Fruit fly (Drosophila melanogaster) whole organism, embryonic: ENCODE results near the gene CG43347.

Experiments
- Adf1 ChIP-seq: fragments of 200-800 bp; sonication (Bioruptor generic); IDR thresholded peaks from 2 replicates; pipeline ENCODE4 v1.3.6; 2022; ENCODE audit warnings: missing biosample characterization, missing genetic modification characterization
- Aef1 ChIP-seq: fragments of 200-800 bp; sonication (Bioruptor generic); IDR thresholded peaks from 3 replicates; pipeline ENCODE4 v1.3.6; 2022; ENCODE audit warnings: missing biosample characterization, missing genetic modification characterization
- CG11247 ChIP-seq: fragments of 200-800 bp; sonication (Bioruptor generic); IDR thresholded peaks from 2 replicates; pipeline ENCODE4 v1.3.6; 2022; ENCODE audit warnings: missing biosample characterization, missing genetic modification characterization
- CG11504 ChIP-seq: fragments of 200-800 bp; sonication (Bioruptor generic); optimal IDR thresholded peaks from 3 replicates; lab custom pipeline; 2019; ENCODE audit warnings: missing biosample characterization, mild to moderate bottlenecking, missing genetic modification characterization, moderate library complexity
- CG12236 ChIP-seq: fragments of 200-800 bp; sonication (Bioruptor generic); optimal IDR thresholded peaks from 2 replicates; lab custom pipeline; 2016; ENCODE audit warnings: missing biosample characterization, missing genetic modification characterization
- CG1529 ChIP-seq: fragments of 200-800 bp; sonication (Bioruptor generic); optimal IDR thresholded peaks from 3 replicates; lab custom pipeline; 2018; ENCODE audit warnings: missing biosample characterization, missing genetic modification characterization
- CG16779 ChIP-seq: fragments of 200-800 bp; sonication (Bioruptor generic); IDR thresholded peaks from 2 replicates; pipeline ENCODE4 v1.3.6; 2022; ENCODE audit warnings: missing biosample characterization, missing genetic modification characterization
- CG16863 ChIP-seq: fragments of 200-800 bp; sonication (Bioruptor generic); optimal IDR thresholded peaks from 3 replicates; lab custom pipeline; 2016; ENCODE audit warnings: missing biosample characterization, missing genetic modification characterization
- CG17568 ChIP-seq: fragments of 200-800 bp; sonication (Bioruptor generic); optimal IDR thresholded peaks from 2 replicates; lab custom pipeline; 2018; ENCODE audit warnings: missing biosample characterization, mild to moderate bottlenecking, missing genetic modification characterization, moderate library complexity
- CG18476 ChIP-seq: fragments of 200-800 bp; sonication (Bioruptor generic); optimal IDR thresholded peaks from 2 replicates; lab custom pipeline; 2016; ENCODE audit warnings: missing biosample characterization, mild to moderate bottlenecking, missing genetic modification characterization
- CG30431 ChIP-seq: fragments of 200-800 bp; sonication (Bioruptor generic); optimal IDR thresholded peaks from 2 replicates; lab custom pipeline; 2017; ENCODE audit warnings: missing biosample characterization, missing genetic modification characterization
- CG3838 ChIP-seq: fragments of 200-800 bp; sonication (Bioruptor generic); optimal IDR thresholded peaks from 3 replicates; lab custom pipeline; 2016; ENCODE audit warnings: missing biosample characterization, missing genetic modification characterization
- CG42726 ChIP-seq: fragments of 200-800 bp; sonication (Bioruptor generic); IDR thresholded peaks from 2 replicates; pipeline ENCODE4 v1.3.6; 2022; ENCODE audit warnings: missing biosample characterization, missing genetic modification characterization; ENCODE audit not compliant: partially characterized antibody
- CG4424 ChIP-seq: fragments of 200-800 bp; sonication (Bioruptor generic); optimal IDR thresholded peaks from 3 replicates; lab custom pipeline; 2016; ENCODE audit warnings: missing biosample characterization, missing genetic modification characterization
- CG4820 ChIP-seq: fragments of 200-800 bp; sonication (Bioruptor generic); optimal IDR thresholded peaks from 3 replicates; lab custom pipeline; 2016; ENCODE audit warnings: missing biosample characterization, missing genetic modification characterization
- CG4854 ChIP-seq: fragments of 200-800 bp; sonication (Bioruptor generic); optimal IDR thresholded peaks from 2 replicates; lab custom pipeline; 2016; ENCODE audit warnings: missing biosample characterization, missing genetic modification characterization, inconsistent platforms
- CG5953 ChIP-seq: fragments of 200-800 bp; sonication (Bioruptor generic); IDR thresholded peaks from 2 replicates; pipeline ENCODE4 v1.3.6; 2022; ENCODE audit warnings: missing biosample characterization, missing genetic modification characterization
- CG6765 ChIP-seq: fragments of 200-800 bp; sonication (Bioruptor generic); optimal IDR thresholded peaks from 3 replicates; lab custom pipeline; 2017; ENCODE audit warnings: missing biosample characterization, mild to moderate bottlenecking, missing genetic modification characterization
- CG9727 ChIP-seq: fragments of 200-800 bp; sonication (Bioruptor generic); optimal IDR thresholded peaks from 3 replicates; lab custom pipeline; 2017; ENCODE audit warnings: missing biosample characterization, mild to moderate bottlenecking, missing genetic modification characterization
- Dll ChIP-seq: fragments of 200-800 bp; sonication (Bioruptor generic); IDR thresholded peaks from 4 replicates; pipeline ENCODE4 v1.3.6; 2022; ENCODE audit warnings: missing biosample characterization, missing genetic modification characterization; ENCODE audit not compliant: partially characterized antibody
- Hsf ChIP-seq: fragments of 200-800 bp; sonication (Bioruptor generic); optimal IDR thresholded peaks from 3 replicates; lab custom pipeline; 2016; ENCODE audit warnings: missing biosample characterization, missing genetic modification characterization
- Jarid2 ChIP-seq: fragments of 200-800 bp; sonication (Bioruptor generic); optimal IDR thresholded peaks from 3 replicates; lab custom pipeline; 2017; ENCODE audit warnings: mild to moderate bottlenecking, missing biosample characterization, missing genetic modification reagents, missing genetic modification characterization
- Lhr ChIP-seq: fragments of 200-800 bp; sonication (Bioruptor generic); optimal IDR thresholded peaks from 3 replicates; lab custom pipeline; 2017; ENCODE audit warnings: mild to moderate bottlenecking, missing biosample characterization, missing genetic modification reagents, missing genetic modification characterization
- MESR4 ChIP-seq: fragments of 200-800 bp; sonication (Bioruptor generic); optimal IDR thresholded peaks from 2 replicates; lab custom pipeline; 2018; ENCODE audit warnings: missing biosample characterization, mild to moderate bottlenecking, missing genetic modification characterization, moderate library complexity
- Mes4 ChIP-seq: fragments of 200-800 bp; sonication (Bioruptor generic); optimal IDR thresholded peaks from 2 replicates; lab custom pipeline; 2016; ENCODE audit warnings: missing biosample characterization, missing genetic modification characterization
- Nf-YB ChIP-seq: fragments of 200-800 bp; sonication (Bioruptor generic); optimal IDR thresholded peaks from 3 replicates; lab custom pipeline; 2019; ENCODE audit warnings: missing biosample characterization, mild to moderate bottlenecking, missing genetic modification characterization, moderate library complexity
- Nf-YC ChIP-seq: fragments of 200-800 bp; optimal IDR thresholded peaks from 3 replicates; lab custom pipeline; 2019; ENCODE audit warnings: missing biosample characterization, mild to moderate bottlenecking, missing genetic modification characterization, moderate library complexity
- TFAM ChIP-seq: fragments of 200-800 bp; sonication (Bioruptor generic); optimal IDR thresholded peaks from 2 replicates; lab custom pipeline; 2017; ENCODE audit warnings: missing biosample characterization, missing genetic modification characterization, inconsistent platforms
- abd-A ChIP-seq: fragments of 200-800 bp; sonication (Bioruptor generic); optimal IDR thresholded peaks from 3 replicates; lab custom pipeline; 2019; ENCODE audit warnings: missing biosample characterization, mild to moderate bottlenecking, missing genetic modification characterization, moderate library complexity
- ase ChIP-seq: fragments of 200-800 bp; sonication (Bioruptor generic); IDR thresholded peaks from 3 replicates; pipeline ENCODE4 v1.3.6; 2022; ENCODE audit warnings: missing biosample characterization, missing genetic modification characterization
- bsh ChIP-seq, 2 experiments: fragments of 200-800 bp; sonication (Bioruptor generic); optimal IDR thresholded peaks; 2 replicates each; lab custom pipeline; 2017 to 2018; ENCODE audit warnings: mild to moderate bottlenecking in 2 of 2, missing biosample characterization in 2 of 2, missing genetic modification characterization in 2 of 2, moderate library complexity in 1 of 2
- chm ChIP-seq: fragments of 200-800 bp; sonication (Bioruptor generic); IDR thresholded peaks from 2 replicates; pipeline ENCODE4 v1.3.6; 2022; ENCODE audit warnings: missing biosample characterization, missing genetic modification characterization
- crp ChIP-seq, 2 experiments: fragments of 200-800 bp; sonication (Bioruptor generic); optimal IDR thresholded peaks; 2 replicates in 1 of 2; 3 replicates in 1 of 2; lab custom pipeline; 2017; ENCODE audit warnings: missing biosample characterization in 2 of 2, missing genetic modification characterization in 2 of 2, mild to moderate bottlenecking in 1 of 2, moderate library complexity in 1 of 2
- dpn ChIP-seq, 2 experiments: fragments of 200-800 bp; sonication (Bioruptor generic); optimal IDR thresholded peaks; 3 replicates each; lab custom pipeline; 2016; ENCODE audit warnings: missing biosample characterization in 2 of 2, missing genetic modification characterization in 2 of 2
- grau ChIP-seq: fragments of 200-800 bp; optimal IDR thresholded peaks from 3 replicates; lab custom pipeline; 2019; ENCODE audit warnings: missing biosample characterization, mild to moderate bottlenecking, missing genetic modification characterization, moderate library complexity
- kah ChIP-seq: fragments of 200-800 bp; sonication (Bioruptor generic); optimal IDR thresholded peaks from 2 replicates; lab custom pipeline; 2018; ENCODE audit warnings: missing biosample characterization, mild to moderate bottlenecking, missing genetic modification characterization
- kni ChIP-seq: fragments of 200-800 bp; sonication (Bioruptor generic); optimal IDR thresholded peaks from 3 replicates; lab custom pipeline; 2017; ENCODE audit warnings: mild to moderate bottlenecking, missing biosample characterization, missing genetic modification reagents, missing genetic modification characterization
- peb ChIP-seq: fragments of 200-800 bp; sonication (Bioruptor generic); IDR thresholded peaks from 2 replicates; pipeline ENCODE4 v1.3.6; 2022; ENCODE audit warnings: missing biosample characterization, missing genetic modification characterization
- pfk ChIP-seq: fragments of 200-800 bp; sonication (Bioruptor generic); optimal IDR thresholded peaks from 2 replicates; lab custom pipeline; 2018; ENCODE audit warnings: missing biosample characterization, mild to moderate bottlenecking, missing genetic modification characterization, moderate library complexity
- prd ChIP-seq, 3 experiments: fragments of >200 bp in 2 of 3; fragments of 200-800 bp in 1 of 3; sonication (Bioruptor generic) in 1 of 3; optimal IDR thresholded peaks in 2 of 3; IDR thresholded peaks in 1 of 3; 2 replicates in 2 of 3; 3 replicates in 1 of 3; pipeline versions ENCODE4 v1.3.6 to Lab custom; 2017 to 2022; ENCODE audit warnings: missing biosample characterization in 1 of 3, missing genetic modification characterization in 1 of 3
- rib ChIP-seq: fragments of 200-800 bp; sonication (Bioruptor generic); IDR thresholded peaks from 2 replicates; pipeline ENCODE4 v1.3.6; 2022; ENCODE audit warnings: missing biosample characterization, missing genetic modification characterization
- ro ChIP-seq: fragments of 200-800 bp; sonication (Bioruptor generic); IDR thresholded peaks from 2 replicates; pipeline ENCODE4 v1.3.6; 2022; ENCODE audit warnings: missing biosample characterization, missing genetic modification characterization
- row ChIP-seq: fragments of 200-800 bp; sonication (Bioruptor generic); IDR thresholded peaks from 3 replicates; pipeline ENCODE4 v1.3.6; 2022; ENCODE audit warnings: missing biosample characterization, missing genetic modification characterization
- salm ChIP-seq: fragments of 200-800 bp; sonication (Bioruptor generic); optimal IDR thresholded peaks from 2 replicates; lab custom pipeline; 2018; ENCODE audit warnings: missing biosample characterization, mild to moderate bottlenecking, missing genetic modification characterization
- slbo ChIP-seq: fragments of 200-800 bp; sonication (Bioruptor generic); IDR thresholded peaks from 2 replicates; pipeline ENCODE4 v1.3.6; 2022; ENCODE audit warnings: missing biosample characterization, missing genetic modification characterization
- sob ChIP-seq: fragments of 200-800 bp; sonication (Bioruptor generic); IDR thresholded peaks from 2 replicates; pipeline ENCODE4 v1.3.6; 2022; ENCODE audit warnings: missing biosample characterization, missing genetic modification characterization
- sqz ChIP-seq: fragments of 200-800 bp; sonication (Bioruptor generic); optimal IDR thresholded peaks from 3 replicates; lab custom pipeline; 2018; ENCODE audit warnings: missing biosample characterization, mild to moderate bottlenecking, missing genetic modification characterization
- tna ChIP-seq: fragments of 200-800 bp; sonication (Bioruptor generic); IDR thresholded peaks from 2 replicates; pipeline ENCODE4 v1.3.6; 2022; ENCODE audit warnings: missing biosample characterization, missing genetic modification characterization; ENCODE audit not compliant: partially characterized antibody
- vfl ChIP-seq: fragments of 200-800 bp; sonication (Bioruptor generic); optimal IDR thresholded peaks from 2 replicates; lab custom pipeline; 2016; ENCODE audit warnings: missing biosample characterization, missing genetic modification characterization
- zf30C ChIP-seq: fragments of 200-800 bp; sonication (Bioruptor generic); optimal IDR thresholded peaks from 3 replicates; lab custom pipeline; 2018; ENCODE audit warnings: missing biosample characterization, mild to moderate bottlenecking, missing genetic modification characterization

The CG43347 gene

DNA sequence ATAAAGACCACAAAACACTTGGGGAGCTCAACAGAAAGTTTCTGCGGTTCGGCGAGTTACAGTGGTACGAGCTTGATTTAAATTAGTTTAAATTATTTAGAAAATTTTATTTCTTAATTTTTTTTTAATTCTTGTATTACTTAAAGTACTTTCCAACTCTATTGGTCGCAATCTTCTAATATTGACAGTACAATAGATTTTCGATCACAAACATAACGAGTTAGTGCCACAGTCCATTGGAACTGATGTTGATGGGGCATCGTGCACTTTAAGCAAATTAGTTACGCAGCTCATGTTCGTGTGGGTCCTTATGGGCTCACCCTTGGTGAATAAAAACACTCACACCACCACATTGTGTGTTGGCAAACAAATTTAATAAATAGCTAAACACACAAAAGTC, 46.4 kb downstream of the CG43347 start (continued):
- TF ChIP-seq CG11504 (tag; lab: Kevin White, UChicago) = peak; percentile 73
- no peak for TF ChIP-seq CG3838 (GFP tag; lab: Kevin White, UChicago)
- no peak for TF ChIP-seq ro (GFP tag; lab: Robert Waterston, UW)
- TF ChIP-seq salm (tag; lab: Kevin White, UChicago) = peak; percentile 9
- TF ChIP-seq bsh (GFP tag; optimal IDR thresholded peaks at IDR 0.05; lab: Kevin White, UChicago) = peak in 1 of 2 experiments; percentile 66
- TF ChIP-seq slbo (GFP tag; lab: Robert Waterston, UW) = peak; percentile 65
- TF ChIP-seq tna = no peak
- peak; percentile 48 for TF ChIP-seq CG11247 (GFP tag; lab: Robert Waterston, UW)
- TF ChIP-seq CG17568 (GFP tag; lab: Kevin White, UChicago) = no peak
- TF ChIP-seq CG4820 (GFP tag; lab: Kevin White, UChicago) = peak; percentile 10
- TF ChIP-seq rib = no peak
- no peak for TF ChIP-seq CG12236
- no peak for TF ChIP-seq CG6765 (GFP tag; lab: Kevin White, UChicago)
- no peak for TF ChIP-seq Nf-YB
- peak; percentile 36; the same call in 1 of the 3 replicates for TF ChIP-seq Aef1
- TF ChIP-seq kni (GFP tag; lab: Kevin White, UChicago) = no peak
- no peak for TF ChIP-seq Jarid2
- TF ChIP-seq Dll (GFP tag; lab: Robert Waterston, UW) = no peak
- peak; percentile 70; the same call in 2 of the 3 replicates for TF ChIP-seq ase (GFP tag; lab: Robert Waterston, UW)
- TF ChIP-seq CG9727 (GFP tag; lab: Kevin White, UChicago) = peak; percentile 28
- TF ChIP-seq abd-A (tag; lab: Kevin White, UChicago) = peak; percentile 39
- no peak for TF ChIP-seq TFAM (GFP tag; lab: Kevin White, UChicago)
- TF ChIP-seq CG30431 (GFP tag; lab: Kevin White, UChicago) = no peak
- TF ChIP-seq Nf-YC (tag; lab: Kevin White, UChicago) = no peak
- no peak for TF ChIP-seq Mes4 (GFP tag; lab: Kevin White, UChicago)
- TF ChIP-seq sob (GFP tag; lab: Robert Waterston, UW) = peak; percentile 42; the same call in 1 of the 2 replicates
- no peak for TF ChIP-seq prd (optimal IDR thresholded peaks at IDR 0.05; lab: Kevin White, UChicago)
- TF ChIP-seq prd (GFP tag; IDR thresholded peaks at IDR 0.05; lab: Robert Waterston, UW) = peak; percentile 54; the same call in 2 of the 3 replicates
- TF ChIP-seq dpn (GFP tag; optimal IDR thresholded peaks at IDR 0.05; lab: Kevin White, UChicago) = peak in 1 of 2 experiments; percentile 32
- TF ChIP-seq CG5953 (GFP tag; lab: Robert Waterston, UW) = 0 out of 2 replicates have a peak, but pooled peaks have one; percentile 28
- TF ChIP-seq CG16779 (GFP tag; lab: Robert Waterston, UW) = no peak
- TF ChIP-seq CG1529 (GFP tag; lab: Kevin White, UChicago) = peak; percentile 26
- no peak for TF ChIP-seq CG4424 (GFP tag; lab: Kevin White, UChicago)
- no peak for TF ChIP-seq kah
- no peak for TF ChIP-seq CG16863 (GFP tag; lab: Kevin White, UChicago)
- no peak for TF ChIP-seq sqz (GFP tag; lab: Kevin White, UChicago)
- TF ChIP-seq CG42726 (GFP tag; lab: Robert Waterston, UW) = no peak
- TF ChIP-seq Lhr = no peak
- TF ChIP-seq crp (GFP tag; optimal IDR thresholded peaks at IDR 0.05; lab: Kevin White, UChicago) = no peak
- no peak for TF ChIP-seq CG18476
- peak; percentile 64 for TF ChIP-seq grau (tag; lab: Kevin White, UChicago)
- TF ChIP-seq row (GFP tag; lab: Robert Waterston, UW) = peak; percentile 79
- TF ChIP-seq peb (GFP tag; lab: Robert Waterston, UW) = no peak
- no peak for TF ChIP-seq pfk (GFP tag; lab: Kevin White, UChicago)
- TF ChIP-seq Adf1 (GFP tag; lab: Robert Waterston, UW) = no peak; the same call in 1 of the 2 replicates
- TF ChIP-seq zf30C (GFP tag; lab: Kevin White, UChicago) = no peak
- TF ChIP-seq Hsf (GFP tag; lab: Kevin White, UChicago) = no peak
- TF ChIP-seq chm (GFP tag; lab: Robert Waterston, UW) = no peak; the same call in 1 of the 2 replicates
- TF ChIP-seq CG4854 (GFP tag; lab: Kevin White, UChicago) = no peak
- no peak for TF ChIP-seq vfl (GFP tag; lab: Kevin White, UChicago)
- TF ChIP-seq MESR4 = no peak
